Worm (Caenorhabditis elegans) whole organism, late embryonic: ENCODE data around the gene C13C4.6.

Source experiments
- ceh-24 ChIP-seq: sonication (generic microtip); optimal IDR thresholded peaks from 2 replicates; lab custom pipeline; 2016; ENCODE audit warnings: mild to moderate bottlenecking, missing genetic modification characterization, missing compliant biosample characterization
- nfya-1 ChIP-seq: sonication (generic microtip); optimal IDR thresholded peaks from 2 replicates; lab custom pipeline; 2017; ENCODE audit warnings: missing genetic modification characterization, mild to moderate bottlenecking, missing compliant biosample characterization, antibody characterized with exemption, moderate library complexity
- pqm-1 ChIP-seq: sonication (generic microtip); optimal IDR thresholded peaks from 2 replicates; lab custom pipeline; 2016; ENCODE audit warnings: missing genetic modification characterization, missing compliant biosample characterization
- unc-86 ChIP-seq: sonication (generic microtip); optimal IDR thresholded peaks from 2 replicates; lab custom pipeline; 2016; ENCODE audit warnings: missing genetic modification characterization, missing compliant biosample characterization

DNA sequence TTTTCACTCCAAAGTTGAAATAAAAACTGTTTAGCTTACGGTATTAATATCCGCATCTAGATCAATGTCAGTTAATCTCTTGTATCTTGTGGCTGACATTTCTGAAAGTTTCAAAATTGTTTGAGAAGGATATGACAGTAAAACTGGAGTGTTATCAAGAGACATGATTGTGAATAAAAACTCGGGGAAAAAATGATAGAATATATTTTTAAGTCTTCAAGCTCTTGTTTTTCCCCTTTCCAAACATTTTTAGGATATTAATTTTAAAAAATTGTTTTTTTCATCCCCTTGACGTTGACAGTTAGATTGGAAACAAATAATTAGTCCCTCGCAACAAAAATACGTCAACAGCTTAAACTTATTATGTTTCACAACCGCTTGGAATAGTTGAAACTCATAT, 46.5 kb upstream of the C13C4.6 start, which contains the start of gene R07B7.6:
- TF ChIP-seq pqm-1 (tag; lab: Kevin White, UChicago) (no peak), unc-86 (no peak), ceh-24 (tag; lab: Kevin White, UChicago) (no peak), nfya-1 (tag; lab: Kevin White, UChicago) (no peak)
